Fruit fly (Drosophila melanogaster): ENCODE results near the gene dmrt99B.

Gene dmrt99B

dm6 chr3R:29717519-29717918 lies 25.1 kb downstream of the dmrt99B start (continued):
- TF ChIP-seq Sox102F (GFP tag; optimal IDR thresholded peaks at IDR 0.05) (peak; percentile 73), tap (tag; optimal IDR thresholded peaks at IDR 0.05) (peak; percentile 22), NC2β (GFP tag; optimal IDR thresholded peaks at IDR 0.05) (no peak), fd3F (GFP tag; optimal IDR thresholded peaks at IDR 0.05) (no peak), CG11696 (GFP tag; IDR thresholded peaks at IDR 0.05) (no peak), lmd (GFP tag; IDR thresholded peaks at IDR 0.05) (peak; percentile 38; the same call in 1 of the 2 replicates), bab2 (GFP tag; optimal IDR thresholded peaks at IDR 0.05) (peak; percentile 31), H2.0 (GFP tag; IDR thresholded peaks at IDR 0.05) (peak; percentile 42; the same call in 1 of the 2 replicates), E2f1 (GFP tag; IDR thresholded peaks at IDR 0.05) (0 out of 2 replicates have a peak, but pooled peaks have one; percentile 15), CG17186 (GFP tag; optimal IDR thresholded peaks at IDR 0.05) (no peak), CG11398 (GFP tag; optimal IDR thresholded peaks at IDR 0.05) (no peak), ara (GFP tag; IDR thresholded peaks at IDR 0.05) (peak; percentile 23; the same call in 1 of the 2 replicates), CG31388 (GFP tag; optimal IDR thresholded peaks at IDR 0.05) (no peak), CG17361 (GFP tag; IDR thresholded peaks at IDR 0.05) (0 out of 3 replicates have a peak, but pooled peaks have one; percentile 16), twi (tag; optimal IDR thresholded peaks at IDR 0.05) (no peak), CG12942 (GFP tag; optimal IDR thresholded peaks at IDR 0.05) (peak; percentile 14), Hr51 (GFP tag; optimal IDR thresholded peaks at IDR 0.05) (peak in 1 of 2 experiments; percentile 36), CG17359 (tag; optimal IDR thresholded peaks at IDR 0.05) (peak; percentile 55), ranshi (GFP tag; IDR thresholded peaks at IDR 0.05) (peak; percentile 26; the same call in 1 of the 2 replicates), gsb-n (tag; optimal IDR thresholded peaks at IDR 0.05) (peak; percentile 16), Hr78 (GFP tag; optimal IDR thresholded peaks at IDR 0.05) (peak in 1 of 2 experiments; percentile 31), H15 (GFP tag; IDR thresholded peaks at IDR 0.05) (0 out of 3 replicates have a peak, but pooled peaks have one; percentile 16), bsh (GFP tag; optimal IDR thresholded peaks at IDR 0.05) (peak in 1 of 2 experiments; percentile 47), CG8388 (GFP tag; optimal IDR thresholded peaks at IDR 0.05) (peak; percentile 53), CG15601 (tag; optimal IDR thresholded peaks at IDR 0.05) (peak; percentile 0), ATbp (GFP tag; optimal IDR thresholded peaks at IDR 0.05) (peak; percentile 63), sens (GFP tag) (peak; percentile 69), prd (optimal IDR thresholded peaks at IDR 0.05) (no peak), prd (GFP tag; IDR thresholded peaks at IDR 0.05) (peak; percentile 31; the same call in 1 of the 3 replicates), fd96Cb (tag; optimal IDR thresholded peaks at IDR 0.05) (peak; percentile 45)

- TF ChIP-seq ci (GFP tag; IDR thresholded peaks at IDR 0.05): peak; percentile 18; the same call in 1 of the 3 replicates
- no peak for TF ChIP-seq wor (GFP tag; IDR thresholded peaks at IDR 0.05)
- peak; percentile 24; the same call in 1 of the 3 replicates for TF ChIP-seq ken (GFP tag; IDR thresholded peaks at IDR 0.05)
Measured at dm6 chr3R:29718363-29718762, 26.0 kb downstream of the dmrt99B start, which contains the start of gene CG15506. Gene CG15506 (plus strand): TSS chr3R:29718663.

- TF ChIP-seq Xbp1 (GFP tag; optimal IDR thresholded peaks at IDR 0.05) (no peak), Mad (GFP tag; optimal IDR thresholded peaks at IDR 0.05) (no peak), CG3407 (GFP tag; optimal IDR thresholded peaks at IDR 0.05) (no peak), E2f1 (GFP tag; IDR thresholded peaks at IDR 0.05) (no peak), CG18619 (GFP tag; optimal IDR thresholded peaks at IDR 0.05) (no peak)
Measured at dm6 chr3R:29722238-29722637, 29.8 kb downstream of the dmrt99B start, which contains the start of gene CG34296. Gene CG34296 (plus strand): TSS chr3R:29722538.

Data from whole organism, embryonic.